Fruit fly (Drosophila melanogaster): ENCODE data around the gene Dci.

Gene Dci

dm6 chr3L:813229-813837, 37.8 kb upstream of the Dci start (continued):
- no peak for TF ChIP-seq NC2β (GFP tag; optimal IDR thresholded peaks at IDR 0.05)
- no peak for TF ChIP-seq CG33557 (GFP tag; optimal IDR thresholded peaks at IDR 0.05)
- no peak for TF ChIP-seq CG7556 (GFP tag; optimal IDR thresholded peaks at IDR 0.05)
- TF ChIP-seq CG12942 (GFP tag; optimal IDR thresholded peaks at IDR 0.05): no peak
- no peak for TF ChIP-seq Aef1 (GFP tag; IDR thresholded peaks at IDR 0.05)
- TF ChIP-seq tll (GFP tag; optimal IDR thresholded peaks at IDR 0.05): no peak
- no peak for TF ChIP-seq CG11456 (GFP tag; IDR thresholded peaks at IDR 0.05)
- no peak for TF ChIP-seq CG9876 (GFP tag; optimal IDR thresholded peaks at IDR 0.05)
- no peak for TF ChIP-seq CG10209 (GFP tag; optimal IDR thresholded peaks at IDR 0.05)
- no peak for TF ChIP-seq CG4854 (GFP tag; optimal IDR thresholded peaks at IDR 0.05)
- TF ChIP-seq B-H2 (GFP tag; optimal IDR thresholded peaks at IDR 0.05): no peak
- TF ChIP-seq dm (GFP tag; optimal IDR thresholded peaks at IDR 0.05): no peak
- TF ChIP-seq chinmo (GFP tag; IDR thresholded peaks at IDR 0.05; ENCODE audit: partially characterized antibody): no peak
- TF ChIP-seq Sry-β (GFP tag; optimal IDR thresholded peaks at IDR 0.05): no peak
- TF ChIP-seq ATbp (GFP tag; optimal IDR thresholded peaks at IDR 0.05): peak; percentile 21
- no peak for TF ChIP-seq cg (GFP tag; optimal IDR thresholded peaks at IDR 0.05)
- no peak for TF ChIP-seq pnt (GFP tag; optimal IDR thresholded peaks at IDR 0.05)
- no peak for TF ChIP-seq toy (GFP tag; IDR thresholded peaks at IDR 0.05)
- TF ChIP-seq Drgx (GFP tag; IDR thresholded peaks at IDR 0.05): peak; percentile 95
- no peak for TF ChIP-seq H2.0 (GFP tag; IDR thresholded peaks at IDR 0.05)
- peak; percentile 56 for TF ChIP-seq dmrt99B (tag; optimal IDR thresholded peaks at IDR 0.05)
- no peak for TF ChIP-seq chif (GFP tag; optimal IDR thresholded peaks at IDR 0.05)
- no peak for TF ChIP-seq en (GFP tag; optimal IDR thresholded peaks at IDR 0.05)
- no peak for TF ChIP-seq Vsx1 (GFP tag; optimal IDR thresholded peaks at IDR 0.05)
- TF ChIP-seq dmrt11E (tag; optimal IDR thresholded peaks at IDR 0.05): no peak
- TF ChIP-seq Ets97D (GFP tag; optimal IDR thresholded peaks at IDR 0.05): no peak
- TF ChIP-seq CG13296 (GFP tag; optimal IDR thresholded peaks at IDR 0.05): no peak
- no peak for TF ChIP-seq CG8944 (GFP tag; optimal IDR thresholded peaks at IDR 0.05)
- TF ChIP-seq Meics (GFP tag; optimal IDR thresholded peaks at IDR 0.05): no peak
- no peak for TF ChIP-seq ab (GFP tag; optimal IDR thresholded peaks at IDR 0.05)
- no peak for TF ChIP-seq CG4360 (GFP tag; IDR thresholded peaks at IDR 0.05)
- TF ChIP-seq grn (GFP tag; optimal IDR thresholded peaks at IDR 0.05): no peak
- TF ChIP-seq gsb-n (tag; optimal IDR thresholded peaks at IDR 0.05): no peak
- TF ChIP-seq vvl (GFP tag; IDR thresholded peaks at IDR 0.05): 0 out of 2 replicates have a peak, but pooled peaks have one; percentile 30
- no peak for TF ChIP-seq stwl (tag; optimal IDR thresholded peaks at IDR 0.05)
- TF ChIP-seq ac (GFP tag; optimal IDR thresholded peaks at IDR 0.05): no peak
- TF ChIP-seq tna (GFP tag; IDR thresholded peaks at IDR 0.05; ENCODE audit: partially characterized antibody): no peak
- no peak for TF ChIP-seq CG7372 (GFP tag; IDR thresholded peaks at IDR 0.05)
- peak; percentile 31; the same call in 1 of the 3 replicates for TF ChIP-seq zfh1 (GFP tag; IDR thresholded peaks at IDR 0.05)
- no peak for TF ChIP-seq ase (GFP tag; IDR thresholded peaks at IDR 0.05)
- TF ChIP-seq sqz (GFP tag; optimal IDR thresholded peaks at IDR 0.05): no peak
- no peak for TF ChIP-seq CG17802 (tag; optimal IDR thresholded peaks at IDR 0.05)
- TF ChIP-seq Sry-δ (GFP tag; optimal IDR thresholded peaks at IDR 0.05): no peak
- TF ChIP-seq CG3838 (GFP tag; optimal IDR thresholded peaks at IDR 0.05): no peak
- TF ChIP-seq wdn (GFP tag; IDR thresholded peaks at IDR 0.05): no peak
- no peak for TF ChIP-seq yki (optimal IDR thresholded peaks at IDR 0.05)
- TF ChIP-seq CG31224 (GFP tag; IDR thresholded peaks at IDR 0.05): no peak
- peak; percentile 14 for TF ChIP-seq ewg (GFP tag; optimal IDR thresholded peaks at IDR 0.05)
- TF ChIP-seq Ssrp (tag; optimal IDR thresholded peaks at IDR 0.05): no peak
- TF ChIP-seq danr (GFP tag; IDR thresholded peaks at IDR 0.05): no peak
- no peak for TF ChIP-seq CG14965 (GFP tag; optimal IDR thresholded peaks at IDR 0.05; ENCODE audit: borderline replicate concordance)

Data from whole organism, embryonic.